Worm (Caenorhabditis elegans) whole organism, L1 larva: ENCODE data around the gene eak-7.

Experiments
- C04F5.9 ChIP-seq: sonication (generic microtip); optimal IDR thresholded peaks from 2 replicates; lab custom pipeline; 2016; ENCODE audit warnings: missing genetic modification characterization, missing compliant biosample characterization
- C16A3.4 ChIP-seq: fragments of 150-350 bp; optimal IDR thresholded peaks from 2 replicates; lab custom pipeline; 2014; ENCODE audit warnings: missing biosample characterization, missing genetic modification characterization
- C34B4.2 ChIP-seq: sonication (generic microtip); optimal IDR thresholded peaks from 2 replicates; lab custom pipeline; 2017; ENCODE audit warnings: mild to moderate bottlenecking, missing genetic modification characterization, missing compliant biosample characterization
- aha-1 ChIP-seq: fragments of 150-350 bp; optimal IDR thresholded peaks from 2 replicates; lab custom pipeline; 2014; ENCODE audit warnings: missing biosample characterization, missing genetic modification characterization
- aly-2 ChIP-seq: fragments of 150-350 bp; optimal IDR thresholded peaks from 2 replicates; lab custom pipeline; 2014; ENCODE audit warnings: missing biosample characterization, missing genetic modification characterization
- ama-1 ChIP-seq: fragments of 150-350 bp; optimal IDR thresholded peaks from 2 replicates; lab custom pipeline; 2014
- ceh-82 ChIP-seq, 3 experiments: fragments of 150-350 bp in 1 of 3; sonication (generic microtip) in 2 of 3; optimal IDR thresholded peaks; 2 replicates each; lab custom pipeline; 2014 to 2017; ENCODE audit warnings: missing biosample characterization in 3 of 3, missing genetic modification characterization in 3 of 3
- ceh-88 ChIP-seq: fragments of 200-800 bp; sonication (Bioruptor generic); IDR thresholded peaks from 2 replicates; pipeline ENCODE4 v1.3.6; 2022; ENCODE audit warnings: missing genetic modification characterization, missing compliant biosample characterization
- dpl-1 ChIP-seq, 3 experiments: fragments of 150-350 bp in 2 of 3; sonication (generic microtip) in 1 of 3; optimal IDR thresholded peaks; 2 replicates each; lab custom pipeline; 2014 to 2017; ENCODE audit warnings: missing biosample characterization in 3 of 3, missing genetic modification characterization in 3 of 3, missing genetic modification reagents in 3 of 3
- dsc-1 ChIP-seq: sonication (generic microtip); optimal IDR thresholded peaks from 2 replicates; lab custom pipeline; 2016; ENCODE audit warnings: mild to moderate bottlenecking, missing genetic modification characterization, missing compliant biosample characterization
- efl-1 ChIP-seq, 4 experiments: fragments of 150-350 bp; optimal IDR thresholded peaks in 3 of 4; peaks in 1 of 4; 1 replicate in 1 of 4; 2 replicates in 3 of 4; lab custom pipeline; 2014; ENCODE audit warnings: missing biosample characterization in 2 of 4, missing genetic modification characterization in 2 of 4, missing genetic modification reagents in 2 of 4
- efl-3 ChIP-seq: fragments of 200-800 bp; sonication (Bioruptor generic); optimal IDR thresholded peaks from 2 replicates; lab custom pipeline; 2018; ENCODE audit warnings: mild to moderate bottlenecking, missing genetic modification characterization, missing compliant biosample characterization
- elt-3 ChIP-seq, 6 experiments: fragments of 150-350 bp in 1 of 6; sonication (generic microtip); optimal IDR thresholded peaks; 2 replicates each; lab custom pipeline; 2017 to 2018; ENCODE audit warnings: missing biosample characterization in 6 of 6, missing genetic modification characterization in 6 of 6, inconsistent platforms in 1 of 6
- ets-5 ChIP-seq: fragments of 200-800 bp; sonication (Bioruptor generic); IDR thresholded peaks from 2 replicates; pipeline ENCODE4 v1.3.6; 2022; ENCODE audit warnings: missing genetic modification characterization, missing compliant biosample characterization
- fkh-10 ChIP-seq: sonication (generic microtip); optimal IDR thresholded peaks from 2 replicates; lab custom pipeline; 2017; ENCODE audit warnings: missing biosample characterization, missing genetic modification reagents, missing genetic modification characterization
- fos-1 ChIP-seq: fragments of 150-350 bp; optimal IDR thresholded peaks from 2 replicates; lab custom pipeline; 2014; ENCODE audit warnings: missing biosample characterization, missing genetic modification characterization
- grh-1 ChIP-seq: fragments of 200-800 bp; sonication (Bioruptor generic); IDR thresholded peaks from 2 replicates; pipeline ENCODE4 v1.3.6; 2022; ENCODE audit warnings: missing genetic modification reagents, missing genetic modification characterization, missing compliant biosample characterization
- hlh-17 ChIP-seq: fragments of 200-800 bp; sonication (Bioruptor generic); optimal IDR thresholded peaks from 2 replicates; lab custom pipeline; 2018; ENCODE audit warnings: missing genetic modification characterization, mild to moderate bottlenecking, missing compliant biosample characterization, moderate library complexity, borderline replicate concordance
- hpl-2 ChIP-seq: fragments of 150-350 bp; optimal IDR thresholded peaks from 2 replicates; lab custom pipeline; 2014; ENCODE audit warnings: missing biosample characterization, missing genetic modification reagents, missing genetic modification characterization
- jun-1 ChIP-seq: fragments of 150-350 bp; optimal IDR thresholded peaks from 2 replicates; lab custom pipeline; 2014; ENCODE audit warnings: missing biosample characterization, missing genetic modification reagents, missing genetic modification characterization
- lin-14 ChIP-seq: fragments of 200-800 bp; sonication (Bioruptor generic); optimal IDR thresholded peaks from 2 replicates; lab custom pipeline; 2018; ENCODE audit warnings: mild to moderate bottlenecking, missing genetic modification characterization, moderate library complexity, missing compliant biosample characterization
- lin-15B ChIP-seq: fragments of 150-350 bp; sonication (generic microtip); optimal IDR thresholded peaks from 3 replicates; lab custom pipeline; 2014; ENCODE audit warnings: missing biosample characterization, missing genetic modification characterization
- lin-35 ChIP-seq, 2 experiments: fragments of 150-350 bp; optimal IDR thresholded peaks; 2 replicates each; lab custom pipeline; 2014; ENCODE audit warnings: missing biosample characterization in 2 of 2, missing genetic modification characterization in 2 of 2, missing genetic modification reagents in 2 of 2
- lir-3 ChIP-seq: sonication (generic microtip); optimal IDR thresholded peaks from 2 replicates; lab custom pipeline; 2016; ENCODE audit warnings: mild to moderate bottlenecking, missing genetic modification characterization, moderate library complexity, missing compliant biosample characterization; ENCODE audit not compliant: poor library complexity
- lsy-2 ChIP-seq, 2 experiments: fragments of 150-350 bp; optimal IDR thresholded peaks; 2 replicates each; lab custom pipeline; 2014; ENCODE audit warnings: missing biosample characterization in 2 of 2, missing genetic modification characterization in 2 of 2
- mdl-1 ChIP-seq, 2 experiments: fragments of 150-350 bp; optimal IDR thresholded peaks; 2 replicates each; lab custom pipeline; 2014 to 2017; ENCODE audit warnings: missing biosample characterization in 2 of 2, missing genetic modification characterization in 2 of 2, inconsistent platforms in 1 of 2
- mef-2 ChIP-seq: fragments of 150-350 bp; optimal IDR thresholded peaks from 2 replicates; lab custom pipeline; 2014; ENCODE audit warnings: missing biosample characterization, missing genetic modification characterization
- nhr-11 ChIP-seq: fragments of 150-350 bp; optimal IDR thresholded peaks from 2 replicates; lab custom pipeline; 2014; ENCODE audit warnings: missing biosample characterization, missing genetic modification characterization
- nhr-19 ChIP-seq: fragments of 200-800 bp; sonication (Bioruptor generic); conservative IDR thresholded peaks from 2 replicates; pipeline ENCODE4 v1.3.6; 2022; ENCODE audit warnings: missing genetic modification characterization, missing compliant biosample characterization
- nhr-20 ChIP-seq: sonication (generic microtip); optimal IDR thresholded peaks from 2 replicates; lab custom pipeline; 2016; ENCODE audit warnings: mild to moderate bottlenecking, missing genetic modification characterization, missing compliant biosample characterization
- nhr-237 ChIP-seq: fragments of 150-350 bp; optimal IDR thresholded peaks from 2 replicates; lab custom pipeline; 2014; ENCODE audit warnings: missing biosample characterization, missing genetic modification characterization
- nhr-28 ChIP-seq: fragments of 150-350 bp; optimal IDR thresholded peaks from 2 replicates; lab custom pipeline; 2014; ENCODE audit warnings: missing biosample characterization, missing genetic modification characterization
- nhr-47 ChIP-seq: sonication (generic microtip); optimal IDR thresholded peaks from 2 replicates; lab custom pipeline; 2016; ENCODE audit warnings: mild to moderate bottlenecking, missing genetic modification characterization, moderate library complexity, missing compliant biosample characterization
- nhr-76 ChIP-seq: sonication (generic microtip); optimal IDR thresholded peaks from 2 replicates; lab custom pipeline; 2017; ENCODE audit warnings: missing biosample characterization, missing genetic modification characterization
- nhr-77 ChIP-seq: fragments of 150-350 bp; optimal IDR thresholded peaks from 2 replicates; lab custom pipeline; 2014; ENCODE audit warnings: missing biosample characterization, missing genetic modification characterization
- nhr-85 ChIP-seq: sonication (generic microtip); peaks from one replicate; lab custom pipeline; 2016; ENCODE audit warnings: missing genetic modification characterization, inconsistent platforms, missing compliant biosample characterization
- nhr-90 ChIP-seq: sonication (generic microtip); optimal IDR thresholded peaks from 2 replicates; lab custom pipeline; 2016; ENCODE audit warnings: mild to moderate bottlenecking, missing genetic modification characterization, missing compliant biosample characterization; ENCODE audit not compliant: poor library complexity
- pag-3 ChIP-seq: sonication (generic microtip); optimal IDR thresholded peaks from 2 replicates; lab custom pipeline; 2017; ENCODE audit warnings: missing genetic modification characterization, mild to moderate bottlenecking, missing compliant biosample characterization, antibody characterized with exemption, borderline replicate concordance; ENCODE audit not compliant: insufficient read depth
- pax-3 ChIP-seq: fragments of 200-800 bp; sonication (Bioruptor generic); optimal IDR thresholded peaks from 2 replicates; lab custom pipeline; 2018; ENCODE audit warnings: mild to moderate bottlenecking, missing genetic modification characterization, moderate library complexity, missing compliant biosample characterization
- pqm-1 ChIP-seq: sonication (generic microtip); optimal IDR thresholded peaks from 3 replicates; lab custom pipeline; 2017; ENCODE audit warnings: missing biosample characterization, missing genetic modification characterization
- snu-23 ChIP-seq: sonication (generic microtip); optimal IDR thresholded peaks from 2 replicates; lab custom pipeline; 2016; ENCODE audit warnings: missing genetic modification characterization, missing compliant biosample characterization
- sox-4 ChIP-seq: sonication (generic microtip); optimal IDR thresholded peaks from 2 replicates; lab custom pipeline; 2016; ENCODE audit warnings: missing genetic modification characterization, missing compliant biosample characterization
- sptf-1 ChIP-seq: fragments of 150-350 bp; optimal IDR thresholded peaks from 2 replicates; lab custom pipeline; 2014; ENCODE audit warnings: missing biosample characterization, missing genetic modification characterization
- unc-130 ChIP-seq: fragments of 150-350 bp; optimal IDR thresholded peaks from 2 replicates; lab custom pipeline; 2017; ENCODE audit warnings: missing biosample characterization, missing genetic modification characterization, inconsistent platforms
- unc-62 ChIP-seq: fragments of 150-350 bp; optimal IDR thresholded peaks from 2 replicates; lab custom pipeline; 2014; ENCODE audit warnings: missing biosample characterization, missing genetic modification reagents, missing genetic modification characterization
- unc-86 ChIP-seq: sonication (generic microtip); optimal IDR thresholded peaks from 2 replicates; lab custom pipeline; 2016; ENCODE audit warnings: missing genetic modification characterization, missing compliant biosample characterization
- unc-98 ChIP-seq: fragments of 200-800 bp; sonication (Bioruptor generic); IDR thresholded peaks from 2 replicates; pipeline ENCODE4 v1.3.6; 2022; ENCODE audit warnings: missing genetic modification characterization, missing compliant biosample characterization
- vab-15 ChIP-seq: sonication (generic microtip); optimal IDR thresholded peaks from 2 replicates; lab custom pipeline; 2017; ENCODE audit warnings: missing genotype, mild to moderate bottlenecking, missing genetic modification characterization, missing compliant biosample characterization
- xbp-1 ChIP-seq: sonication (generic microtip); optimal IDR thresholded peaks from 2 replicates; lab custom pipeline; 2016; ENCODE audit warnings: missing genetic modification characterization, missing compliant biosample characterization
- zag-1 ChIP-seq: fragments of 150-350 bp; optimal IDR thresholded peaks from 2 replicates; lab custom pipeline; 2014; ENCODE audit warnings: missing biosample characterization, missing genetic modification characterization
- zip-4 ChIP-seq: fragments of 200-800 bp; sonication (Bioruptor generic); optimal IDR thresholded peaks from 2 replicates; lab custom pipeline; 2018; ENCODE audit warnings: mild to moderate bottlenecking, missing genetic modification characterization, moderate library complexity, missing compliant biosample characterization
- ztf-4 ChIP-seq: fragments of 150-350 bp; optimal IDR thresholded peaks from 2 replicates; lab custom pipeline; 2014; ENCODE audit warnings: missing biosample characterization, missing genetic modification characterization

eak-7 gene

ce11 chrIV:12558925-12559450, 6.8 kb downstream of the eak-7 start, which contains the start of the genes ZK795.2 and ZK795.3 (continued):
- peak; percentile 65 for TF ChIP-seq nhr-20 (tag; lab: Kevin White, UChicago)
- TF ChIP-seq lin-14 (GFP tag; lab: Kevin White, UChicago), result peak; percentile 71
- TF ChIP-seq unc-130, result peak; percentile 15
- peak; percentile 55 for TF ChIP-seq aly-2 (tag; lab: Kevin White, UChicago)
- no peak for TF ChIP-seq fkh-10
- TF ChIP-seq lin-15B (tag; lab: Kevin White, UChicago), result no peak
- TF ChIP-seq xbp-1 (tag; lab: Kevin White, UChicago), result peak; percentile 62
- TF ChIP-seq pax-3 (tag; lab: Kevin White, UChicago), result no peak
- no peak for TF ChIP-seq ceh-88
- TF ChIP-seq nhr-19, result peak; percentile 66
- TF ChIP-seq ets-5 (GFP tag; lab: Robert Waterston, UW), result no peak
- peak; percentile 5 for TF ChIP-seq nhr-237 (tag; lab: Kevin White, UChicago)
- TF ChIP-seq unc-86, result peak; percentile 38
- TF ChIP-seq C34B4.2, result no peak
- TF ChIP-seq dsc-1 (tag; lab: Kevin White, UChicago), result peak; percentile 61
- TF ChIP-seq nhr-28 (tag; lab: Kevin White, UChicago), result no peak
- TF ChIP-seq nhr-11 (tag; lab: Kevin White, UChicago), result peak; percentile 5
- no peak for TF ChIP-seq unc-98 (GFP tag; lab: Robert Waterston, UW)
- TF ChIP-seq C16A3.4 (tag; lab: Kevin White, UChicago), result peak; percentile 58
- no peak for TF ChIP-seq pag-3 (tag; lab: Kevin White, UChicago)
- no peak for TF ChIP-seq ztf-4
- TF ChIP-seq nhr-76, result no peak
- no peak for TF ChIP-seq aha-1 (tag; lab: Kevin White, UChicago)
- TF ChIP-seq mdl-1 (tag; optimal IDR thresholded peaks at IDR 0.05; lab: Kevin White, UChicago), result peak in 1 of 2 experiments; percentile 47
- no peak for TF ChIP-seq pqm-1 (tag; lab: Kevin White, UChicago)
- TF ChIP-seq efl-1 (optimal IDR thresholded peaks at IDR 0.05; lab: Kevin White, UChicago), result peak; percentile 98 to 100
- TF ChIP-seq efl-1 (GFP tag; optimal IDR thresholded peaks at IDR 0.05 in 1 of 2; lab: Kevin White, UChicago), result peak; percentile 99 to 100
- TF ChIP-seq sptf-1 (tag; lab: Kevin White, UChicago), result no peak
- peak; percentile 18 for TF ChIP-seq nhr-77
- TF ChIP-seq C04F5.9, result no peak
- peak; percentile 86 to 87 for TF ChIP-seq lsy-2 (tag; optimal IDR thresholded peaks at IDR 0.05; lab: Kevin White, UChicago)
- TF ChIP-seq fos-1 (tag; lab: Kevin White, UChicago), result peak; percentile 48
- no peak for TF ChIP-seq sox-4
- no peak for TF ChIP-seq hlh-17 (GFP tag; lab: Kevin White, UChicago)
- no peak for TF ChIP-seq lir-3
- no peak for TF ChIP-seq hpl-2
- no peak for TF ChIP-seq vab-15 (tag; lab: Kevin White, UChicago)
- peak; percentile 44 for TF ChIP-seq jun-1 (tag; lab: Kevin White, UChicago)
- TF ChIP-seq ceh-82 (tag; optimal IDR thresholded peaks at IDR 0.05; lab: Kevin White, UChicago), result peak; percentile 64 to 74 (median 74)
- peak in 2 of 6 experiments; percentile 26 to 43 for TF ChIP-seq elt-3 (tag; optimal IDR thresholded peaks at IDR 0.05; lab: Kevin White, UChicago)
- peak; percentile 70 for TF ChIP-seq nhr-90 (tag; lab: Kevin White, UChicago)
- peak; percentile 98 to 99 (median 98) for TF ChIP-seq dpl-1 (GFP tag; optimal IDR thresholded peaks at IDR 0.05; lab: Kevin White, UChicago)
- TF ChIP-seq grh-1 (GFP tag; lab: Robert Waterston, UW), result no peak
- no peak for TF ChIP-seq mef-2
- no peak for TF ChIP-seq efl-3
- no peak for TF ChIP-seq zip-4 (GFP tag; lab: Kevin White, UChicago)
- TF ChIP-seq nhr-85, result peak; percentile 84
- no peak for TF ChIP-seq ama-1 (lab: Kevin White, UChicago)
- TF ChIP-seq zag-1 (tag; lab: Kevin White, UChicago), result no peak
- TF ChIP-seq snu-23 (GFP tag; lab: Kevin White, UChicago), result peak; percentile 75
- TF ChIP-seq nhr-47 (tag; lab: Kevin White, UChicago), result peak; percentile 78
- no peak for TF ChIP-seq unc-62
- peak; percentile 99 for TF ChIP-seq lin-35 (GFP tag; optimal IDR thresholded peaks at IDR 0.05; lab: Kevin White, UChicago)
